Worm (Caenorhabditis elegans) whole organism, L3 larva: Measurements from ENCODE around the gene F07E5.12.

Experiments used
- R02D3.7 ChIP-seq: fragments of 150-350 bp; optimal IDR thresholded peaks from 2 replicates; lab custom pipeline; 2014; ENCODE audit warnings: missing biosample characterization, missing genetic modification characterization
- ZK546.5 ChIP-seq: sonication (generic microtip); optimal IDR thresholded peaks from 2 replicates; lab custom pipeline; 2017; ENCODE audit warnings: missing biosample characterization, missing genetic modification characterization
- aly-2 ChIP-seq: fragments of 150-350 bp; optimal IDR thresholded peaks from 2 replicates; lab custom pipeline; 2014; ENCODE audit warnings: missing biosample characterization, missing genetic modification characterization
- ama-1 ChIP-seq: fragments of 150-350 bp; optimal IDR thresholded peaks from 2 replicates; lab custom pipeline; 2018
- ceh-16 ChIP-seq: sonication (generic microtip); optimal IDR thresholded peaks from 2 replicates; lab custom pipeline; 2017; ENCODE audit warnings: missing biosample characterization, missing genetic modification characterization
- ceh-9 ChIP-seq: sonication (generic microtip); optimal IDR thresholded peaks from 2 replicates; lab custom pipeline; 2018; ENCODE audit warnings: missing biosample characterization, missing genetic modification characterization
- daf-12 ChIP-seq: fragments of 150-350 bp; optimal IDR thresholded peaks from 2 replicates; lab custom pipeline; 2014; ENCODE audit warnings: missing biosample characterization, missing genetic modification reagents, missing genetic modification characterization
- egl-27 ChIP-seq: sonication (generic microtip); optimal IDR thresholded peaks from 4 replicates; lab custom pipeline; 2017; ENCODE audit warnings: missing biosample characterization, missing genetic modification reagents, missing genetic modification characterization
- elt-2 ChIP-seq: sonication (generic microtip); optimal IDR thresholded peaks from 2 replicates; lab custom pipeline; 2016; ENCODE audit warnings: missing genetic modification reagents, mild to moderate bottlenecking, missing genetic modification characterization, missing compliant biosample characterization
- elt-3 ChIP-seq, 3 experiments: fragments of 150-350 bp in 1 of 3; sonication (generic microtip) in 2 of 3; optimal IDR thresholded peaks; 2 replicates in 2 of 3; 4 replicates in 1 of 3; lab custom pipeline; 2014 to 2017; ENCODE audit warnings: missing biosample characterization in 3 of 3, missing genetic modification characterization in 3 of 3
- eor-1 ChIP-seq, 2 experiments: fragments of 150-350 bp; optimal IDR thresholded peaks; 2 replicates each; lab custom pipeline; 2014 to 2018; ENCODE audit warnings: missing biosample characterization in 2 of 2, missing genetic modification characterization in 2 of 2
- fkh-2 ChIP-seq: fragments of 150-350 bp; optimal IDR thresholded peaks from 2 replicates; lab custom pipeline; 2014; ENCODE audit warnings: missing biosample characterization, missing genetic modification reagents, missing genetic modification characterization
- fos-1 ChIP-seq: fragments of 150-350 bp; optimal IDR thresholded peaks from 2 replicates; lab custom pipeline; 2014; ENCODE audit warnings: missing biosample characterization, missing genetic modification characterization
- hmg-11 ChIP-seq: sonication (generic microtip); optimal IDR thresholded peaks from 2 replicates; lab custom pipeline; 2016; ENCODE audit warnings: missing genetic modification characterization, missing compliant biosample characterization
- jun-1 ChIP-seq: fragments of 150-350 bp; optimal IDR thresholded peaks from 2 replicates; lab custom pipeline; 2014; ENCODE audit warnings: missing biosample characterization, missing genetic modification reagents, missing genetic modification characterization
- lin-39 ChIP-seq: fragments of 150-350 bp; optimal IDR thresholded peaks from 2 replicates; lab custom pipeline; 2018; ENCODE audit warnings: missing biosample characterization, missing genetic modification reagents, missing genetic modification characterization
- mdl-1 ChIP-seq: fragments of 150-350 bp; optimal IDR thresholded peaks from 2 replicates; lab custom pipeline; 2014; ENCODE audit warnings: missing biosample characterization, missing genetic modification characterization
- mml-1 ChIP-seq: fragments of 150-350 bp; sonication (generic microtip); optimal IDR thresholded peaks from 3 replicates; lab custom pipeline; 2014; ENCODE audit warnings: missing biosample characterization, missing genetic modification characterization
- nhr-23 ChIP-seq: fragments of 150-350 bp; optimal IDR thresholded peaks from 2 replicates; lab custom pipeline; 2014; ENCODE audit warnings: missing biosample characterization, missing genetic modification reagents, missing genetic modification characterization
- nhr-237 ChIP-seq: fragments of 150-350 bp; optimal IDR thresholded peaks from 2 replicates; lab custom pipeline; 2014; ENCODE audit warnings: missing biosample characterization, missing genetic modification characterization
- nhr-28 ChIP-seq: fragments of 150-350 bp; optimal IDR thresholded peaks from 2 replicates; lab custom pipeline; 2014; ENCODE audit warnings: missing biosample characterization, missing genetic modification characterization
- nhr-67 ChIP-seq: fragments of 150-350 bp; optimal IDR thresholded peaks from 2 replicates; lab custom pipeline; 2014; ENCODE audit warnings: missing biosample characterization, missing genetic modification characterization
- nhr-77 ChIP-seq: fragments of 150-350 bp; optimal IDR thresholded peaks from 2 replicates; lab custom pipeline; 2014; ENCODE audit warnings: missing biosample characterization, missing genetic modification characterization
- pha-4 ChIP-seq: fragments of 150-350 bp; optimal IDR thresholded peaks from 2 replicates; lab custom pipeline; 2014; ENCODE audit warnings: missing biosample characterization, missing genetic modification reagents, missing genetic modification characterization
- pqm-1 ChIP-seq: fragments of 150-350 bp; optimal IDR thresholded peaks from 2 replicates; lab custom pipeline; 2017; ENCODE audit warnings: missing biosample characterization, missing genetic modification characterization, inconsistent platforms
- sea-2 ChIP-seq: fragments of 150-350 bp; sonication (generic microtip); optimal IDR thresholded peaks from 4 replicates; lab custom pipeline; 2014; ENCODE audit warnings: missing biosample characterization, missing genetic modification reagents, missing genetic modification characterization
- skn-1 ChIP-seq: fragments of 150-350 bp; optimal IDR thresholded peaks from 2 replicates; lab custom pipeline; 2014; ENCODE audit warnings: missing biosample characterization, missing genetic modification characterization
- snpc-4 ChIP-seq: fragments of 150-350 bp; optimal IDR thresholded peaks from 2 replicates; lab custom pipeline; 2014; ENCODE audit warnings: missing biosample characterization, missing genetic modification characterization
- tbx-2 ChIP-seq: sonication (generic microtip); optimal IDR thresholded peaks from 2 replicates; lab custom pipeline; 2016; ENCODE audit warnings: mild to moderate bottlenecking, missing genetic modification characterization, missing compliant biosample characterization
- zag-1 ChIP-seq: fragments of 150-350 bp; optimal IDR thresholded peaks from 2 replicates; lab custom pipeline; 2014; ENCODE audit warnings: missing biosample characterization, missing genetic modification characterization
- ztf-11 ChIP-seq: fragments of 150-350 bp; optimal IDR thresholded peaks from 2 replicates; lab custom pipeline; 2014; ENCODE audit warnings: missing biosample characterization, missing genetic modification characterization

F07E5.12 gene

ce11 chrII:2087206-2087605 lies 19.4 kb downstream of the F07E5.12 start:
- TF ChIP-seq egl-27 (no peak), pqm-1 (no peak), nhr-77 (tag; lab: Kevin White, UChicago) (no peak), nhr-237 (tag; lab: Kevin White, UChicago) (no peak)

DNA sequence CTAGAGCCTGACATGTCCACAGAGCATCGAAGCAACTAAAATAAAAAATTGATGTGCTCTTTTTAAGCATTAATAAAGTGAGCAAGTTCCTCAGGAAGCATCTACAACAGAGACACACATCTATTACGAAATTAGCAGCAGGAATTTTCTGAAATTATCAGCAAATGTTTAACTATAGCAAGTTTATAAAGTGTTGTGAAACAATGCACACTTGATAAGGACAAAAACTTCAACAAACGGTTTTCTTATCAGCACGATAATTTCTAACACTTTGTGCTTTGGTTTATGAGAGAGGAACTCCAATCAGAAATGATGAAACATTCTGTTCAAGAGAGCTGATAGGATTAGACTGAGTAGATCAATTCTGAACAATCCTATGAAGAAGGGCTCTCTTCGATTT lies 22.8 kb downstream of the F07E5.12 start, which contains the start of gene trpl-5:
trpl-5 (minus strand) TSS at position 32 of the 400 bp plus-strand sequence.
- TF ChIP-seq ztf-11 (tag; lab: Kevin White, UChicago), result no peak
- TF ChIP-seq jun-1 (tag; lab: Kevin White, UChicago), result peak; percentile 23
- TF ChIP-seq ZK546.5 (tag; lab: Kevin White, UChicago), result no peak
- no peak for TF ChIP-seq zag-1
- no peak for TF ChIP-seq fkh-2 (tag; lab: Kevin White, UChicago)
- no peak for TF ChIP-seq ceh-9 (tag; lab: Kevin White, UChicago)
- no peak for TF ChIP-seq ceh-16 (tag; lab: Kevin White, UChicago)
- TF ChIP-seq nhr-23 (tag; lab: Kevin White, UChicago), result no peak
- peak; percentile 96 for TF ChIP-seq pqm-1
- no peak for TF ChIP-seq skn-1
- TF ChIP-seq aly-2 (tag; lab: Kevin White, UChicago), result no peak
- no peak for TF ChIP-seq eor-1 (tag; optimal IDR thresholded peaks at IDR 0.05; lab: Kevin White, UChicago)
- TF ChIP-seq daf-12, result no peak
- TF ChIP-seq nhr-67 (tag; lab: Kevin White, UChicago), result no peak
- peak; percentile 95 for TF ChIP-seq elt-2 (tag; lab: Kevin White, UChicago)
- TF ChIP-seq fos-1 (tag; lab: Kevin White, UChicago), result no peak
- no peak for TF ChIP-seq R02D3.7 (tag; lab: Kevin White, UChicago)
- no peak for TF ChIP-seq elt-3 (tag; optimal IDR thresholded peaks at IDR 0.05; lab: Kevin White, UChicago)
- TF ChIP-seq hmg-11 (tag; lab: Kevin White, UChicago), result no peak
- no peak for TF ChIP-seq ama-1 (lab: Kevin White, UChicago)
- no peak for TF ChIP-seq sea-2 (GFP tag; lab: Kevin White, UChicago)

- TF ChIP-seq nhr-28 (tag; lab: Kevin White, UChicago) (no peak), elt-3 (tag; optimal IDR thresholded peaks at IDR 0.05; lab: Kevin White, UChicago) (no peak), tbx-2 (no peak), R02D3.7 (tag; lab: Kevin White, UChicago) (no peak)
Observed at ce11 chrII:2091972-2092371, 24.2 kb downstream of the F07E5.12 start, which contains the start of gene T16A1.10. TSS of gene T16A1.10 (minus strand) at chrII:2092094.

- no peak for TF ChIP-seq pha-4 (tag; lab: Kevin White, UChicago)
- no peak for TF ChIP-seq lin-39 (tag; lab: Kevin White, UChicago)
- no peak for TF ChIP-seq ama-1 (lab: Kevin White, UChicago)
- no peak for TF ChIP-seq ztf-11 (tag; lab: Kevin White, UChicago)
- no peak for TF ChIP-seq nhr-23 (tag; lab: Kevin White, UChicago)
- TF ChIP-seq eor-1 (tag; optimal IDR thresholded peaks at IDR 0.05; lab: Kevin White, UChicago), result no peak
Observed at ce11 chrII:2093456-2093926, 25.7 kb downstream of the F07E5.12 start, which contains the start of gene fbxb-37. TSS of gene fbxb-37 (minus strand) at chrII:2093876.

ce11 chrII:2094924-2095650 lies 27.3 kb downstream of the F07E5.12 start, which contains the start of gene T16A1.2:
TSS of gene T16A1.2 (plus strand) at chrII:2095600.
- no peak for TF ChIP-seq elt-2 (tag; lab: Kevin White, UChicago)
- no peak for TF ChIP-seq nhr-237 (tag; lab: Kevin White, UChicago)
- no peak for TF ChIP-seq pha-4 (tag; lab: Kevin White, UChicago)
- TF ChIP-seq nhr-67 (tag; lab: Kevin White, UChicago), result no peak
- no peak for TF ChIP-seq ztf-11 (tag; lab: Kevin White, UChicago)
- TF ChIP-seq daf-12, result no peak
- TF ChIP-seq R02D3.7 (tag; lab: Kevin White, UChicago), result no peak
- TF ChIP-seq pqm-1, result no peak
- TF ChIP-seq eor-1 (tag; optimal IDR thresholded peaks at IDR 0.05; lab: Kevin White, UChicago), result no peak
- no peak for TF ChIP-seq mdl-1 (tag; lab: Kevin White, UChicago)
- TF ChIP-seq nhr-28 (tag; lab: Kevin White, UChicago), result no peak
- TF ChIP-seq mml-1 (tag; lab: Kevin White, UChicago), result no peak
- no peak for TF ChIP-seq snpc-4 (tag; lab: Kevin White, UChicago)
- TF ChIP-seq hmg-11 (tag; lab: Kevin White, UChicago), result no peak
- no peak for TF ChIP-seq jun-1 (tag; lab: Kevin White, UChicago)
